Worm (Caenorhabditis elegans): ENCODE data around the gene ncam-1.

ce11 chrX:688602-689001, 3.1 kb upstream of the ncam-1 start:
- no peak for TF ChIP-seq tbx-2 (tag; optimal IDR thresholded peaks at IDR 0.05)
- no peak for TF ChIP-seq nhr-11 (tag; optimal IDR thresholded peaks at IDR 0.05)
- no peak for TF ChIP-seq ama-1 (optimal IDR thresholded peaks at IDR 0.05)
- TF ChIP-seq ets-4 (tag; optimal IDR thresholded peaks at IDR 0.05): no peak
- TF ChIP-seq fax-1 (tag; optimal IDR thresholded peaks at IDR 0.05): no peak
- TF ChIP-seq pag-3 (tag; optimal IDR thresholded peaks at IDR 0.05; ENCODE audit: borderline replicate concordance): no peak
- no peak for TF ChIP-seq fkh-10 (GFP tag; optimal IDR thresholded peaks at IDR 0.05)
- no peak for TF ChIP-seq hlh-30 (tag; optimal IDR thresholded peaks at IDR 0.05; ENCODE audit: insufficient read depth)
- no peak for TF ChIP-seq K02D7.2 (tag; optimal IDR thresholded peaks at IDR 0.05)
- TF ChIP-seq elt-2 (tag; optimal IDR thresholded peaks at IDR 0.05): no peak
- TF ChIP-seq nhr-232 (tag; optimal IDR thresholded peaks at IDR 0.05): no peak

Measured in whole organism, late embryonic.